Fruit fly (Drosophila melanogaster): Measurements from ENCODE around the gene CG12091.
A peak's percentile ranks its signal among the peaks of the same experiment; 100 is the strongest.

Gene CG12091

dm6 chr3L:1515820-1516540 is 20.7 kb downstream of the CG12091 start (continued):
- TF ChIP-seq pzg (GFP tag; optimal IDR thresholded peaks at IDR 0.05) = no peak
- peak; percentile 8 for TF ChIP-seq Jarid2 (GFP tag; optimal IDR thresholded peaks at IDR 0.05)
- TF ChIP-seq CG6689 (GFP tag; IDR thresholded peaks at IDR 0.05) = peak; percentile 59
- TF ChIP-seq kni (GFP tag; optimal IDR thresholded peaks at IDR 0.05) = peak; percentile 84
- TF ChIP-seq CG14965 (GFP tag; optimal IDR thresholded peaks at IDR 0.05; ENCODE audit: borderline replicate concordance) = no peak
- peak; percentile 30 for TF ChIP-seq her (GFP tag; optimal IDR thresholded peaks at IDR 0.05)
- TF ChIP-seq CG9876 (GFP tag; optimal IDR thresholded peaks at IDR 0.05) = peak; percentile 55
- TF ChIP-seq ab (GFP tag; optimal IDR thresholded peaks at IDR 0.05) = no peak
- TF ChIP-seq pfk (GFP tag; optimal IDR thresholded peaks at IDR 0.05) = no peak
- peak; percentile 57; the same call in 1 of the 3 replicates for TF ChIP-seq CG34422 (GFP tag; IDR thresholded peaks at IDR 0.05)
- TF ChIP-seq crp (GFP tag; optimal IDR thresholded peaks at IDR 0.05) = no peak
- peak; percentile 78 for TF ChIP-seq Blimp-1 (GFP tag; optimal IDR thresholded peaks at IDR 0.05)
- TF ChIP-seq CG15073 (GFP tag; optimal IDR thresholded peaks at IDR 0.05) = no peak
- no peak for TF ChIP-seq TFAM (GFP tag; optimal IDR thresholded peaks at IDR 0.05)
- peak; percentile 64 for TF ChIP-seq CG12155 (GFP tag; optimal IDR thresholded peaks at IDR 0.05)
- TF ChIP-seq CG3407 (GFP tag; optimal IDR thresholded peaks at IDR 0.05) = peak; percentile 71
- peak; percentile 65 for TF ChIP-seq onecut (GFP tag; IDR thresholded peaks at IDR 0.05)
- peak; percentile 80 for TF ChIP-seq Sox102F (GFP tag; optimal IDR thresholded peaks at IDR 0.05)
- TF ChIP-seq CG12744 (GFP tag; optimal IDR thresholded peaks at IDR 0.05) = peak; percentile 16
- TF ChIP-seq CG10209 (GFP tag; optimal IDR thresholded peaks at IDR 0.05) = peak; percentile 66
- TF ChIP-seq H2.0 (GFP tag; IDR thresholded peaks at IDR 0.05) = 0 out of 2 replicates have a peak, but pooled peaks have one; percentile 14
- no peak for TF ChIP-seq Doc3 (GFP tag; IDR thresholded peaks at IDR 0.05; ENCODE audit: partially characterized antibody)
- TF ChIP-seq ATbp (GFP tag; optimal IDR thresholded peaks at IDR 0.05) = peak; percentile 83
- no peak for TF ChIP-seq CG18011 (GFP tag; optimal IDR thresholded peaks at IDR 0.05)
- TF ChIP-seq CG7372 (GFP tag; IDR thresholded peaks at IDR 0.05) = 0 out of 2 replicates have a peak, but pooled peaks have one; percentile 16
- no peak for TF ChIP-seq sc (optimal IDR thresholded peaks at IDR 0.05)
- TF ChIP-seq sc (GFP tag; optimal IDR thresholded peaks at IDR 0.05) = peak; percentile 68
- no peak for TF ChIP-seq CG15514 (GFP tag; optimal IDR thresholded peaks at IDR 0.05)
- peak; percentile 9 for TF ChIP-seq Deaf1 (tag; optimal IDR thresholded peaks at IDR 0.05)
- TF ChIP-seq ranshi (GFP tag; IDR thresholded peaks at IDR 0.05) = peak; percentile 53; the same call in 1 of the 2 replicates
- TF ChIP-seq CG10979 (tag; optimal IDR thresholded peaks at IDR 0.05) = peak; percentile 83
- TF ChIP-seq Six4 (GFP tag; optimal IDR thresholded peaks at IDR 0.05) = peak; percentile 68
- peak; percentile 28 for TF ChIP-seq CG4617 (GFP tag; optimal IDR thresholded peaks at IDR 0.05; ENCODE audit: borderline replicate concordance)
- peak; percentile 19; the same call in 1 of the 2 replicates for TF ChIP-seq klu (GFP tag; IDR thresholded peaks at IDR 0.05)
- TF ChIP-seq Gug (GFP tag; IDR thresholded peaks at IDR 0.05) = peak; percentile 45; the same call in 3 of the 4 replicates
- peak; percentile 7 for TF ChIP-seq Sry-δ (GFP tag; optimal IDR thresholded peaks at IDR 0.05)
- TF ChIP-seq aop (GFP tag; IDR thresholded peaks at IDR 0.05) = no peak
- TF ChIP-seq CG13424 (tag; optimal IDR thresholded peaks at IDR 0.05) = peak; percentile 76
- no peak for TF ChIP-seq CG16779 (GFP tag; IDR thresholded peaks at IDR 0.05)
- TF ChIP-seq Atf3 (GFP tag; optimal IDR thresholded peaks at IDR 0.05) = peak; percentile 32
- peak; percentile 23 for TF ChIP-seq CG12104 (GFP tag; optimal IDR thresholded peaks at IDR 0.05)
- TF ChIP-seq CG4360 (GFP tag; IDR thresholded peaks at IDR 0.05) = peak; percentile 67; the same call in 1 of the 2 replicates
- TF ChIP-seq HLH4C (GFP tag; IDR thresholded peaks at IDR 0.05; ENCODE audit: partially characterized antibody) = no peak
- TF ChIP-seq CG42726 (GFP tag; IDR thresholded peaks at IDR 0.05; ENCODE audit: partially characterized antibody) = no peak
- TF ChIP-seq Optix (GFP tag; IDR thresholded peaks at IDR 0.05) = peak; percentile 48; the same call in 1 of the 3 replicates
- TF ChIP-seq ssp (GFP tag; IDR thresholded peaks at IDR 0.05) = peak; percentile 41; the same call in 1 of the 2 replicates
- peak; percentile 59 for TF ChIP-seq zfh2 (GFP tag; optimal IDR thresholded peaks at IDR 0.05)
- TF ChIP-seq CG1602 (GFP tag; optimal IDR thresholded peaks at IDR 0.05) = peak; percentile 53
